Worm (Caenorhabditis elegans) whole organism, L4 larva: Measurements from ENCODE around the gene T11G6.3.

ENCODE experiments used
- F49E8.2 ChIP-seq: sonication (generic microtip); optimal IDR thresholded peaks from 2 replicates; lab custom pipeline; 2016; ENCODE audit warnings: missing compliant biosample characterization, mild to moderate bottlenecking, missing genetic modification characterization, borderline replicate concordance
- lin-13 ChIP-seq: fragments of 150-350 bp; optimal IDR thresholded peaks from 2 replicates; lab custom pipeline; 2014; ENCODE audit warnings: missing biosample characterization, missing genetic modification reagents, missing genetic modification characterization
- mep-1 ChIP-seq: fragments of 150-350 bp; sonication (generic microtip); optimal IDR thresholded peaks from 3 replicates; lab custom pipeline; 2014; ENCODE audit warnings: missing biosample characterization, missing genetic modification characterization

DNA sequence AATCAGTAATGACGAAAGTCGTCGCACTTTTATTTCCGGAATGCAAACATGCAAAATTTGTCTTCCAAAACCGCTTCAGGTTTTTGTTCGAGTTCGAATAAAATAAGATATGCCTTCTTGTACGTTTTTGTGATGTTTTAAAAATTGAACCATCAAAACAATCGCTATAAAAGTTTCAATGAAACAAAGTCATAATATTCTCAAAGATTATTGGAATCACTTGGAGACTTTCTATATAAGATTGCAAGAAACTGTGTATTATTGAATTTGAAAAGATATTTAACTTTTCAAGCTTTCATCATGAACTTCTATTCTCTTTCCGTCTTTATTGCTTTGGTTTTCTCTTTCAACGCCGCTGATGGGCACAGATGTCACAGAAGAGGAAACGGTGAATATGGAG is 21.8 kb upstream of the T11G6.3 start, which contains the start of gene fipr-14:
- TF ChIP-seq lin-13 (GFP tag; lab: Kevin White, UChicago) (no peak), F49E8.2 (tag; lab: Kevin White, UChicago) (no peak), mep-1 (tag; lab: Kevin White, UChicago) (no peak)
